Worm (Caenorhabditis elegans) whole organism, L2 larva: ENCODE results near the gene F47D12.6.

Experiments used
- F13H6.1 ChIP-seq: sonication (generic microtip); optimal IDR thresholded peaks from 2 replicates; lab custom pipeline; 2016; ENCODE audit warnings: missing genetic modification characterization, missing compliant biosample characterization
- ceh-16 ChIP-seq: fragments of 150-350 bp; optimal IDR thresholded peaks from 2 replicates; lab custom pipeline; 2014; ENCODE audit warnings: missing biosample characterization, missing genetic modification characterization
- ceh-82 ChIP-seq: fragments of 150-350 bp; optimal IDR thresholded peaks from 2 replicates; lab custom pipeline; 2014; ENCODE audit warnings: missing biosample characterization, missing genetic modification characterization
- crh-2 ChIP-seq: sonication (generic microtip); optimal IDR thresholded peaks from 2 replicates; lab custom pipeline; 2017; ENCODE audit warnings: missing biosample characterization, missing genetic modification characterization
- fos-1 ChIP-seq: fragments of 150-350 bp; optimal IDR thresholded peaks from 2 replicates; lab custom pipeline; 2014; ENCODE audit warnings: missing biosample characterization, missing genetic modification characterization
- lin-39 ChIP-seq: fragments of 150-350 bp; optimal IDR thresholded peaks from 2 replicates; lab custom pipeline; 2014; ENCODE audit warnings: missing biosample characterization, missing genetic modification reagents, missing genetic modification characterization
- nhr-11 ChIP-seq: fragments of 150-350 bp; optimal IDR thresholded peaks from 2 replicates; lab custom pipeline; 2014; ENCODE audit warnings: missing biosample characterization, missing genetic modification characterization
- nhr-12 ChIP-seq: fragments of 150-350 bp; optimal IDR thresholded peaks from 2 replicates; lab custom pipeline; 2014; ENCODE audit warnings: missing biosample characterization, missing genetic modification characterization
- nhr-25 ChIP-seq: fragments of 150-350 bp; sonication (generic microtip); optimal IDR thresholded peaks from 3 replicates; lab custom pipeline; 2014; ENCODE audit warnings: missing biosample characterization, missing genetic modification characterization
- skn-1 ChIP-seq: sonication (generic microtip); optimal IDR thresholded peaks from 2 replicates; lab custom pipeline; 2017; ENCODE audit warnings: missing biosample characterization, missing genetic modification characterization
- ztf-11 ChIP-seq: sonication (generic microtip); optimal IDR thresholded peaks from 2 replicates; lab custom pipeline; 2017; ENCODE audit warnings: missing biosample characterization, missing genetic modification characterization

- TF ChIP-seq nhr-11 (tag; lab: Kevin White, UChicago) (no peak), ceh-16 (tag; lab: Kevin White, UChicago) (no peak), skn-1 (tag; lab: Kevin White, UChicago) (no peak), nhr-12 (no peak), lin-39 (no peak), F13H6.1 (no peak), fos-1 (tag; lab: Kevin White, UChicago) (no peak), nhr-25 (tag; lab: Kevin White, UChicago) (no peak), crh-2 (tag; lab: Kevin White, UChicago) (no peak), ceh-82 (tag; lab: Kevin White, UChicago) (no peak), ztf-11 (tag; lab: Kevin White, UChicago) (no peak)
Observed at ce11 chrIII:6310352-6310751, 23.3 kb upstream of the F47D12.6 start.
